Worm (Caenorhabditis elegans): ENCODE results near the gene sams-1.

- TF ChIP-seq odd-2 (tag; optimal IDR thresholded peaks at IDR 0.05) (no peak), nhr-11 (tag; optimal IDR thresholded peaks at IDR 0.05) (no peak), pha-4 (tag; optimal IDR thresholded peaks at IDR 0.05) (no peak), tbx-2 (tag; optimal IDR thresholded peaks at IDR 0.05) (no peak), pat-9 (tag; optimal IDR thresholded peaks at IDR 0.05) (no peak), unc-86 (tag; optimal IDR thresholded peaks at IDR 0.05) (no peak), ceh-24 (tag; optimal IDR thresholded peaks at IDR 0.05) (no peak), ztf-16 (tag; optimal IDR thresholded peaks at IDR 0.05) (no peak), ama-1 (optimal IDR thresholded peaks at IDR 0.05) (no peak)
These were observed 26.5 kb downstream of the sams-1 start for ce11 chrX:11992246-11992645.

Data from whole organism, late embryonic.